Worm (Caenorhabditis elegans): ENCODE data around the gene bgnt-1.2.

ce11 chrV:2137010-2137409 is 18.5 kb upstream of the bgnt-1.2 start:
- no peak for TF ChIP-seq nhr-237 (tag; optimal IDR thresholded peaks at IDR 0.05)
- no peak for TF ChIP-seq pha-4 (tag; optimal IDR thresholded peaks at IDR 0.05)
- no peak for TF ChIP-seq hlh-1 (tag; optimal IDR thresholded peaks at IDR 0.05)
- TF ChIP-seq snpc-4 (tag; optimal IDR thresholded peaks at IDR 0.05), result no peak
- TF ChIP-seq M03D4.4 (tag; optimal IDR thresholded peaks at IDR 0.05), result no peak
- TF ChIP-seq ceh-83 (GFP tag; optimal IDR thresholded peaks at IDR 0.05), result no peak
